Fruit fly (Drosophila melanogaster): ENCODE measurements around the gene RpL4.

The RpL4 gene

dm6 chr3R:27948421-27948906 lies 25.8 kb downstream of the RpL4 start, which contains the start of gene Gp93 (continued):
- TF ChIP-seq CG7368 (GFP tag; optimal IDR thresholded peaks at IDR 0.05) = no peak
- peak; percentile 53 for TF ChIP-seq CG6808 (GFP tag; optimal IDR thresholded peaks at IDR 0.05)
- TF ChIP-seq Ets21C (GFP tag; optimal IDR thresholded peaks at IDR 0.05) = no peak
- TF ChIP-seq fd85E (GFP tag; optimal IDR thresholded peaks at IDR 0.05) = no peak
- TF ChIP-seq CG34406 (GFP tag; optimal IDR thresholded peaks at IDR 0.05) = peak; percentile 61
- TF ChIP-seq Smox (GFP tag; optimal IDR thresholded peaks at IDR 0.05) = no peak
- TF ChIP-seq Sox15 (GFP tag; optimal IDR thresholded peaks at IDR 0.05) = peak; percentile 47
- no peak for TF ChIP-seq achi (GFP tag; optimal IDR thresholded peaks at IDR 0.05)
- TF ChIP-seq Lpt (GFP tag; optimal IDR thresholded peaks at IDR 0.05) = peak; percentile 16
- peak; percentile 90 for TF ChIP-seq Eip78C (GFP tag)
- TF ChIP-seq vri (GFP tag; optimal IDR thresholded peaks at IDR 0.05) = no peak
- no peak for TF ChIP-seq OdsH (GFP tag; optimal IDR thresholded peaks at IDR 0.05)
- peak; percentile 71 for TF ChIP-seq CG8632 (GFP tag; optimal IDR thresholded peaks at IDR 0.05)
- TF ChIP-seq esn (GFP tag; optimal IDR thresholded peaks at IDR 0.05) = peak; percentile 74
- TF ChIP-seq CG8119 (GFP tag; IDR thresholded peaks at IDR 0.05) = peak; percentile 64; the same call in 2 of the 3 replicates
- TF ChIP-seq CG6276 (GFP tag; optimal IDR thresholded peaks at IDR 0.05) = no peak
- TF ChIP-seq CG1621 (tag; optimal IDR thresholded peaks at IDR 0.05) = no peak
- TF ChIP-seq Eip93F (GFP tag; optimal IDR thresholded peaks at IDR 0.05) = no peak
- TF ChIP-seq Hr4 (GFP tag; optimal IDR thresholded peaks at IDR 0.05) = no peak
- no peak for TF ChIP-seq CG16779 (tag; optimal IDR thresholded peaks at IDR 0.05)
- TF ChIP-seq CG10669 (GFP tag; optimal IDR thresholded peaks at IDR 0.05) = no peak
- TF ChIP-seq pdm3 (GFP tag; optimal IDR thresholded peaks at IDR 0.05) = no peak
- no peak for TF ChIP-seq CG8319 (GFP tag; optimal IDR thresholded peaks at IDR 0.05)
- no peak for TF ChIP-seq Met (GFP tag; optimal IDR thresholded peaks at IDR 0.05)
- TF ChIP-seq acj6 (GFP tag; optimal IDR thresholded peaks at IDR 0.05) = no peak
- TF ChIP-seq eg (GFP tag; IDR thresholded peaks at IDR 0.05) = peak; percentile 67; the same call in 2 of the 3 replicates
- TF ChIP-seq ss (GFP tag; optimal IDR thresholded peaks at IDR 0.05) = no peak
- TF ChIP-seq Eip75B (GFP tag; optimal IDR thresholded peaks at IDR 0.05) = peak; percentile 20
- TF ChIP-seq lz (GFP tag; optimal IDR thresholded peaks at IDR 0.05) = peak; percentile 61
- TF ChIP-seq Sox14 (GFP tag; optimal IDR thresholded peaks at IDR 0.05) = peak; percentile 46
- peak; percentile 9 for TF ChIP-seq cyc (GFP tag; optimal IDR thresholded peaks at IDR 0.05)
- no peak for TF ChIP-seq Sox102F (GFP tag; optimal IDR thresholded peaks at IDR 0.05)
- no peak for TF ChIP-seq Hr38 (GFP tag; optimal IDR thresholded peaks at IDR 0.05)
- peak; percentile 51 for TF ChIP-seq Ets96B (tag; optimal IDR thresholded peaks at IDR 0.05)
- TF ChIP-seq CG4318 (GFP tag; optimal IDR thresholded peaks at IDR 0.05) = no peak
- no peak for TF ChIP-seq dac (GFP tag; optimal IDR thresholded peaks at IDR 0.05)
- peak; percentile 51; the same call in 1 of the 2 replicates for TF ChIP-seq CG15336 (GFP tag; IDR thresholded peaks at IDR 0.05)
- no peak for TF ChIP-seq CG11902 (GFP tag; optimal IDR thresholded peaks at IDR 0.05)
- no peak for TF ChIP-seq fkh (GFP tag; optimal IDR thresholded peaks at IDR 0.05)
- peak; percentile 72 for TF ChIP-seq CG6163 (GFP tag; IDR thresholded peaks at IDR 0.05)

DNA sequence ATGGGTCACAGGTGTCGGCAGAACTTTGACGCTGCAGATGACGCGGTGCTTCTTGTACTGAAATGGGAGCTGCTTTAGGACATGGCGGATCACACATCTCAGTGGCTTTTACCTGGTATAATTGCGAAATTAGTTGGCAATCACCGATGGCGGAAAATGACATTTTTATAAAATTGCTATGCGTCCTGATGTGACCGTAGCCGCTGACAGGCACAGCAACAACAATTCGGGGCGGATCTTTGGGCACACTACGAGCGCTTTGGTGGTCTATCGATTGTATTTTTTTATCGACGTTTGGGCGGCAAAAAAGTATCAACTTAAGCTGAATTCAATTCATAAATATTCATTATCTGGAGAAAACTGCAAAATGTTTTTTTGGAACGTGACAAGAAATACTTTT lies 31.3 kb downstream of the RpL4 start, which contains the start of gene CG4951:
Gene CG4951, minus strand, starts transcription at position 223 of the 400 bp plus-strand sequence.
- TF ChIP-seq Lpt (GFP tag; optimal IDR thresholded peaks at IDR 0.05) (no peak), Sox102F (GFP tag; optimal IDR thresholded peaks at IDR 0.05) (no peak), salr (GFP tag; optimal IDR thresholded peaks at IDR 0.05) (no peak), CG8632 (GFP tag; optimal IDR thresholded peaks at IDR 0.05) (no peak), dsx (GFP tag; optimal IDR thresholded peaks at IDR 0.05; ENCODE audit: poor library complexity, severe bottlenecking) (no peak), CG11902 (GFP tag; optimal IDR thresholded peaks at IDR 0.05) (no peak), Smox (GFP tag; optimal IDR thresholded peaks at IDR 0.05) (no peak), OdsH (GFP tag; optimal IDR thresholded peaks at IDR 0.05) (no peak), Eip78C (GFP tag) (no peak), Met (GFP tag; optimal IDR thresholded peaks at IDR 0.05) (no peak)

Data from whole organism, prepupa.